Fruit fly (Drosophila melanogaster) whole organism, embryonic: ENCODE measurements around the gene Gr28a.

Experiments
- ATbp ChIP-seq: fragments of 200-800 bp; sonication (Bioruptor generic); optimal IDR thresholded peaks from 2 replicates; lab custom pipeline; 2017; ENCODE audit warnings: missing biosample characterization, mild to moderate bottlenecking, missing genetic modification characterization, missing genetic modification reagents
- Antp ChIP-seq: fragments of 200-800 bp; sonication (Bioruptor generic); optimal IDR thresholded peaks from 3 replicates; lab custom pipeline; 2016; ENCODE audit warnings: missing biosample characterization, missing genetic modification characterization
- Atf-2 ChIP-seq: fragments of 200-800 bp; sonication (Bioruptor generic); optimal IDR thresholded peaks from 2 replicates; lab custom pipeline; 2016; ENCODE audit warnings: missing biosample characterization, missing genetic modification characterization
- CG12219 ChIP-seq: fragments of 200-800 bp; sonication (Bioruptor generic); optimal IDR thresholded peaks from 3 replicates; lab custom pipeline; 2018; ENCODE audit warnings: missing biosample characterization, mild to moderate bottlenecking, missing genetic modification characterization
- CG14860 ChIP-seq: fragments of 200-800 bp; sonication (Bioruptor generic); IDR thresholded peaks from 3 replicates; pipeline ENCODE4 v1.3.6; 2022; ENCODE audit warnings: missing biosample characterization, missing genetic modification characterization; ENCODE audit not compliant: partially characterized antibody
- CG15073 ChIP-seq: fragments of 200-800 bp; sonication (Bioruptor generic); optimal IDR thresholded peaks from 2 replicates; lab custom pipeline; 2016; ENCODE audit warnings: missing biosample characterization, missing genetic modification characterization
- CG17802 ChIP-seq: fragments of 200-800 bp; sonication (Bioruptor generic); optimal IDR thresholded peaks from 2 replicates; lab custom pipeline; 2018; ENCODE audit warnings: missing biosample characterization, mild to moderate bottlenecking, missing genetic modification characterization, moderate library complexity
- CG17829 ChIP-seq: fragments of 200-800 bp; optimal IDR thresholded peaks from 2 replicates; lab custom pipeline; 2019; ENCODE audit warnings: missing biosample characterization, mild to moderate bottlenecking, missing genetic modification characterization, moderate library complexity
- CG2202 ChIP-seq: fragments of 200-800 bp; sonication (Bioruptor generic); optimal IDR thresholded peaks from 2 replicates; lab custom pipeline; 2018; ENCODE audit warnings: missing biosample characterization, mild to moderate bottlenecking, missing genetic modification characterization
- CG2678 ChIP-seq: fragments of 200-800 bp; sonication (Bioruptor generic); optimal IDR thresholded peaks from 3 replicates; lab custom pipeline; 2019; ENCODE audit warnings: missing biosample characterization, mild to moderate bottlenecking, missing genetic modification characterization, moderate library complexity
- CG2889 ChIP-seq: fragments of 200-800 bp; sonication (Bioruptor generic); IDR thresholded peaks from 3 replicates; pipeline ENCODE4 v1.3.6; 2022; ENCODE audit warnings: missing biosample characterization, missing genetic modification characterization
- CG31388 ChIP-seq: fragments of 200-800 bp; sonication (Bioruptor generic); optimal IDR thresholded peaks from 2 replicates; lab custom pipeline; 2016; ENCODE audit warnings: missing biosample characterization, missing genetic modification characterization
- CG33557 ChIP-seq: fragments of 200-800 bp; sonication (Bioruptor generic); optimal IDR thresholded peaks from 2 replicates; lab custom pipeline; 2019; ENCODE audit warnings: missing biosample characterization, mild to moderate bottlenecking, missing genetic modification characterization, moderate library complexity
- CG3838 ChIP-seq: fragments of 200-800 bp; sonication (Bioruptor generic); optimal IDR thresholded peaks from 3 replicates; lab custom pipeline; 2016; ENCODE audit warnings: missing biosample characterization, missing genetic modification characterization
- CG3847 ChIP-seq: fragments of 200-800 bp; sonication (Bioruptor generic); IDR thresholded peaks from 2 replicates; pipeline ENCODE4 v1.3.6; 2022; ENCODE audit warnings: missing biosample characterization, missing genetic modification characterization
- CG5245 ChIP-seq: fragments of 200-800 bp; sonication (Bioruptor generic); optimal IDR thresholded peaks from 3 replicates; lab custom pipeline; 2016; ENCODE audit warnings: missing biosample characterization, missing genetic modification characterization
- CG7556 ChIP-seq: fragments of 200-800 bp; sonication (Bioruptor generic); optimal IDR thresholded peaks from 2 replicates; lab custom pipeline; 2017; ENCODE audit warnings: missing biosample characterization, mild to moderate bottlenecking, missing genetic modification characterization
- CG7963 ChIP-seq: fragments of 200-800 bp; sonication (Bioruptor generic); IDR thresholded peaks from 3 replicates; pipeline ENCODE4 v1.3.6; 2022; ENCODE audit warnings: missing biosample characterization, missing genetic modification characterization; ENCODE audit not compliant: partially characterized antibody
- CG9932 ChIP-seq: fragments of 200-800 bp; sonication (Bioruptor generic); IDR thresholded peaks from 2 replicates; pipeline ENCODE4 v1.3.6; 2022; ENCODE audit warnings: missing biosample characterization, missing genetic modification characterization
- D19A ChIP-seq: fragments of 200-800 bp; optimal IDR thresholded peaks from 3 replicates; lab custom pipeline; 2019; ENCODE audit warnings: missing biosample characterization, mild to moderate bottlenecking, missing genetic modification characterization, moderate library complexity
- D19B ChIP-seq: fragments of 200-800 bp; sonication (Bioruptor generic); optimal IDR thresholded peaks from 2 replicates; lab custom pipeline; 2017; ENCODE audit warnings: missing biosample characterization, mild to moderate bottlenecking, missing genetic modification characterization
- Hsf ChIP-seq: fragments of 200-800 bp; sonication (Bioruptor generic); optimal IDR thresholded peaks from 3 replicates; lab custom pipeline; 2016; ENCODE audit warnings: missing biosample characterization, missing genetic modification characterization
- Lhr ChIP-seq: fragments of 200-800 bp; sonication (Bioruptor generic); optimal IDR thresholded peaks from 3 replicates; lab custom pipeline; 2017; ENCODE audit warnings: mild to moderate bottlenecking, missing biosample characterization, missing genetic modification reagents, missing genetic modification characterization
- Mes4 ChIP-seq: fragments of 200-800 bp; sonication (Bioruptor generic); optimal IDR thresholded peaks from 2 replicates; lab custom pipeline; 2016; ENCODE audit warnings: missing biosample characterization, missing genetic modification characterization
- Rfx ChIP-seq: fragments of 200-800 bp; sonication (Bioruptor generic); IDR thresholded peaks from 2 replicates; pipeline ENCODE4 v1.3.6; 2022; ENCODE audit warnings: missing biosample characterization, missing genetic modification characterization
- Side ChIP-seq: fragments of 200-800 bp; sonication (Bioruptor generic); optimal IDR thresholded peaks from 2 replicates; lab custom pipeline; 2016; ENCODE audit warnings: missing biosample characterization, missing genetic modification characterization
- Six4 ChIP-seq: fragments of 200-800 bp; sonication (Bioruptor generic); optimal IDR thresholded peaks from 2 replicates; lab custom pipeline; 2016; ENCODE audit warnings: missing biosample characterization, missing genetic modification characterization
- TFAM ChIP-seq: fragments of 200-800 bp; sonication (Bioruptor generic); optimal IDR thresholded peaks from 2 replicates; lab custom pipeline; 2017; ENCODE audit warnings: missing biosample characterization, missing genetic modification characterization, inconsistent platforms
- Usf ChIP-seq: fragments of 200-800 bp; sonication (Bioruptor generic); optimal IDR thresholded peaks from 2 replicates; lab custom pipeline; 2017; ENCODE audit warnings: missing genotype, missing biosample characterization, missing genetic modification characterization
- Xrp1 ChIP-seq: fragments of 200-800 bp; sonication (Bioruptor generic); IDR thresholded peaks from 2 replicates; pipeline ENCODE4 v1.3.6; 2022; ENCODE audit warnings: missing biosample characterization, missing genetic modification characterization
- ab ChIP-seq: fragments of 200-800 bp; sonication (Bioruptor generic); optimal IDR thresholded peaks from 2 replicates; lab custom pipeline; 2016; ENCODE audit warnings: missing biosample characterization, missing genetic modification characterization
- bbx ChIP-seq: fragments of 200-800 bp; sonication (Bioruptor generic); IDR thresholded peaks from 2 replicates; pipeline ENCODE4 v1.3.6; 2022; ENCODE audit warnings: missing biosample characterization, missing genetic modification characterization; ENCODE audit not compliant: partially characterized antibody
- br ChIP-seq: fragments of >200 bp; optimal IDR thresholded peaks from 2 replicates; lab custom pipeline; 2017
- btn ChIP-seq: fragments of 200-800 bp; sonication (Bioruptor generic); optimal IDR thresholded peaks from 2 replicates; lab custom pipeline; 2016; ENCODE audit warnings: missing biosample characterization, missing genetic modification characterization
- cad ChIP-seq: fragments of >200 bp; optimal IDR thresholded peaks from 2 replicates; lab custom pipeline; 2017; ENCODE audit warnings: missing biosample characterization, missing genetic modification characterization
- emc ChIP-seq: fragments of 200-800 bp; sonication (Bioruptor generic); optimal IDR thresholded peaks from 2 replicates; lab custom pipeline; 2016; ENCODE audit warnings: missing biosample characterization, missing genetic modification characterization
- hb ChIP-seq: fragments of 200-800 bp; sonication (Bioruptor generic); IDR thresholded peaks from 3 replicates; pipeline ENCODE4 v1.3.6; 2022; ENCODE audit warnings: missing biosample characterization, missing genetic modification characterization; ENCODE audit not compliant: partially characterized antibody
- kah ChIP-seq: fragments of 200-800 bp; sonication (Bioruptor generic); optimal IDR thresholded peaks from 2 replicates; lab custom pipeline; 2018; ENCODE audit warnings: missing biosample characterization, mild to moderate bottlenecking, missing genetic modification characterization
- mirr ChIP-seq: fragments of 200-800 bp; sonication (Bioruptor generic); optimal IDR thresholded peaks from 3 replicates; lab custom pipeline; 2018; ENCODE audit warnings: missing biosample characterization, mild to moderate bottlenecking, missing genetic modification characterization
- nerfin-1 ChIP-seq: fragments of 200-800 bp; sonication (Bioruptor generic); optimal IDR thresholded peaks from 3 replicates; lab custom pipeline; 2019; ENCODE audit warnings: missing biosample characterization, mild to moderate bottlenecking, missing genetic modification characterization, moderate library complexity
- nmo ChIP-seq: fragments of 200-800 bp; sonication (Bioruptor generic); optimal IDR thresholded peaks from 2 replicates; lab custom pipeline; 2018; ENCODE audit warnings: missing biosample characterization, mild to moderate bottlenecking, missing genetic modification characterization, moderate library complexity
- onecut ChIP-seq: fragments of 200-800 bp; sonication (Bioruptor generic); IDR thresholded peaks from 2 replicates; pipeline ENCODE4 v1.3.6; 2022; ENCODE audit warnings: missing biosample characterization, missing genetic modification characterization
- sna ChIP-seq: fragments of 200-800 bp; sonication (Bioruptor generic); IDR thresholded peaks from 2 replicates; pipeline ENCODE4 v1.3.6; 2022; ENCODE audit warnings: missing biosample characterization, missing genetic modification characterization; ENCODE audit not compliant: partially characterized antibody
- ssp ChIP-seq: fragments of 200-800 bp; sonication (Bioruptor generic); IDR thresholded peaks from 2 replicates; pipeline ENCODE4 v1.3.6; 2022; ENCODE audit warnings: missing biosample characterization, missing genetic modification characterization
- stc ChIP-seq: fragments of 200-800 bp; sonication (Bioruptor generic); IDR thresholded peaks from 2 replicates; pipeline ENCODE4 v1.3.6; 2022; ENCODE audit warnings: missing biosample characterization, missing genetic modification characterization
- sug ChIP-seq: fragments of 200-800 bp; optimal IDR thresholded peaks from 2 replicates; lab custom pipeline; 2019; ENCODE audit warnings: missing biosample characterization, mild to moderate bottlenecking, missing genetic modification characterization, moderate library complexity
- tin ChIP-seq: fragments of 200-800 bp; sonication (Bioruptor generic); optimal IDR thresholded peaks from 3 replicates; lab custom pipeline; 2016; ENCODE audit warnings: missing biosample characterization, missing genetic modification characterization
- trem ChIP-seq: fragments of 200-800 bp; optimal IDR thresholded peaks from 3 replicates; lab custom pipeline; 2019; ENCODE audit warnings: missing biosample characterization, mild to moderate bottlenecking, missing genetic modification characterization, moderate library complexity
- unpg ChIP-seq: fragments of 200-800 bp; sonication (Bioruptor generic); optimal IDR thresholded peaks from 3 replicates; lab custom pipeline; 2018; ENCODE audit warnings: missing biosample characterization, mild to moderate bottlenecking, missing genetic modification characterization, moderate library complexity
- wdn ChIP-seq: fragments of 200-800 bp; sonication (Bioruptor generic); IDR thresholded peaks from 2 replicates; pipeline ENCODE4 v1.3.6; 2022; ENCODE audit warnings: missing biosample characterization, missing genetic modification characterization

Gr28a gene

DNA sequence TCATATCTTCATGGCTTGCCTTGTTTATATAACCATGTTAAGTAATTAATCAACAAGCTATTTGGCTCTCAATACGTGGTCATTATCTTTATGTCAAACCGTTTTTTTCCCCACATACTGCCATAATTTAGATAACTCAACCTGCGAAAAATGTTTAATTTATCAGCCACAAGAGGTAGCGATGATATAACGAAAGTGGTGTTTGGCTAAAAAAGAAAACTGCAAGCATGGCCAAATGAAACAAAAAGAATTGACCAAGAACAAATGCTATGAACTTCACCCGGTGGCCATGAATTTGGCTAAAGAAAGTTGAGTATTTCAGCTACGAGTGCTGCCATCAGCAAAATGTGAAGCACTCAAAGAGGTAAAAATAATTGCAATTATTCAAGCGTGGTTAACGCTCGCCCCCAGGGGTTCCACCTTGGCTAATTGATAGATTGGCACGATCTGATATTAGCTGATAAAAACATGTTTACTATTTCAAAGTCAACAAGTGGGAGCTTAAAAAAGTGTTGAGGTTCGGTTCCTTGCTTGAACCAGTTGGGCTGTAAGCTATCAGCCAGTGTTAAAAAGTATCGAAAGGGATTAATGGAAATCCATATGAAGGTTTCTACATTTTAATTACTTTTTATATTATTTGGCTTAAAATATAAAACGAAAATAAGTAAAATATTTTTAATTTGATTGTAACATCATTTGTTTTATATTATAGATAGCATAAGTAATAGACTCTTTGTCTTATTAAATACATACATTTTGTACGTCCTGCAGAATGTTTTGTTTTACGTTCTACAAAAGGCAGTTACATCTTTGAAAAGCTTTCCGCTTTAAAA lies 17.3 kb downstream of the Gr28a start (continued):
- TF ChIP-seq kah (GFP tag; lab: Kevin White, UChicago): peak; percentile 6
- TF ChIP-seq Atf-2: peak; percentile 63
- TF ChIP-seq wdn (GFP tag; lab: Robert Waterston, UW): peak; percentile 64
- peak; percentile 67 for TF ChIP-seq CG9932 (GFP tag; lab: Robert Waterston, UW)
- TF ChIP-seq ssp: no peak
- TF ChIP-seq sug (tag; lab: Kevin White, UChicago): peak; percentile 99
- peak; percentile 47 for TF ChIP-seq CG12219 (GFP tag; lab: Kevin White, UChicago)
- TF ChIP-seq TFAM: no peak
- TF ChIP-seq Usf (GFP tag; lab: Kevin White, UChicago): no peak
- peak; percentile 35 for TF ChIP-seq CG33557 (GFP tag; lab: Kevin White, UChicago)
- TF ChIP-seq hb (GFP tag; lab: Robert Waterston, UW): no peak
- TF ChIP-seq emc (GFP tag; lab: Kevin White, UChicago): peak; percentile 19
- peak; percentile 54 for TF ChIP-seq unpg (GFP tag; lab: Kevin White, UChicago)
- no peak for TF ChIP-seq ab
- no peak for TF ChIP-seq CG7963
- TF ChIP-seq CG2678 (tag; lab: Kevin White, UChicago): peak; percentile 81
- peak; percentile 44 for TF ChIP-seq nerfin-1 (tag; lab: Kevin White, UChicago)
- TF ChIP-seq CG3847: peak; percentile 71
- peak; percentile 45 for TF ChIP-seq Six4 (GFP tag; lab: Kevin White, UChicago)
- peak; percentile 55 for TF ChIP-seq onecut (GFP tag; lab: Robert Waterston, UW)
- peak; percentile 87 for TF ChIP-seq ATbp (GFP tag; lab: Kevin White, UChicago)
- no peak for TF ChIP-seq br (lab: Kevin White, UChicago)
- TF ChIP-seq D19B (GFP tag; lab: Kevin White, UChicago): peak; percentile 37
- TF ChIP-seq Antp (GFP tag; lab: Kevin White, UChicago): peak; percentile 56
- TF ChIP-seq sna (GFP tag; lab: Robert Waterston, UW): no peak
- peak; percentile 85 for TF ChIP-seq Rfx (GFP tag; lab: Robert Waterston, UW)
- peak; percentile 74 for TF ChIP-seq CG3838 (GFP tag; lab: Kevin White, UChicago)
- peak; percentile 23 for TF ChIP-seq CG31388 (GFP tag; lab: Kevin White, UChicago)
- peak; percentile 36 for TF ChIP-seq CG17802 (tag; lab: Kevin White, UChicago)
- TF ChIP-seq mirr: peak; percentile 94
- TF ChIP-seq cad (GFP tag; lab: Kevin White, UChicago): no peak
- no peak for TF ChIP-seq D19A
- no peak for TF ChIP-seq bbx
- peak; percentile 56 for TF ChIP-seq tin (GFP tag; lab: Kevin White, UChicago)
- TF ChIP-seq Mes4 (GFP tag; lab: Kevin White, UChicago): peak; percentile 52
- TF ChIP-seq Lhr (GFP tag; lab: Kevin White, UChicago): peak; percentile 34
- peak; percentile 47; the same call in 1 of the 3 replicates for TF ChIP-seq CG2889 (GFP tag; lab: Robert Waterston, UW)
- peak; percentile 28 for TF ChIP-seq Hsf
- TF ChIP-seq CG5245 (GFP tag; lab: Kevin White, UChicago): peak; percentile 33
- no peak for TF ChIP-seq CG17829 (tag; lab: Kevin White, UChicago)
- TF ChIP-seq btn: peak; percentile 48
- peak; percentile 21 for TF ChIP-seq CG15073 (GFP tag; lab: Kevin White, UChicago)
- peak; percentile 69 for TF ChIP-seq Xrp1 (GFP tag; lab: Robert Waterston, UW)
- TF ChIP-seq stc (GFP tag; lab: Robert Waterston, UW): peak; percentile 42; the same call in 1 of the 2 replicates
- TF ChIP-seq CG7556 (GFP tag; lab: Kevin White, UChicago): peak; percentile 56
- TF ChIP-seq CG14860 (GFP tag; lab: Robert Waterston, UW): no peak
- TF ChIP-seq nmo (GFP tag; lab: Kevin White, UChicago): no peak
- no peak for TF ChIP-seq trem (tag; lab: Kevin White, UChicago)
- peak; percentile 64 for TF ChIP-seq Side
- no peak for TF ChIP-seq CG2202 (tag; lab: Kevin White, UChicago)
